Worm (Caenorhabditis elegans): ENCODE results near the gene R10E11.9.

- no peak for TF ChIP-seq lsy-27 (tag; optimal IDR thresholded peaks at IDR 0.05; ENCODE audit: borderline replicate concordance, insufficient read depth)
- no peak for TF ChIP-seq xnd-1 (tag; optimal IDR thresholded peaks at IDR 0.05)
- TF ChIP-seq lin-35 (GFP tag; optimal IDR thresholded peaks at IDR 0.05): no peak
- no peak for TF ChIP-seq F49E8.2 (tag; optimal IDR thresholded peaks at IDR 0.05; ENCODE audit: insufficient read depth)
- no peak for TF ChIP-seq D2030.7 (GFP tag; IDR thresholded peaks at IDR 0.05)
These were observed 13.2 kb downstream of the R10E11.9 start, which contains the start of gene sqv-3 for ce11 chrIII:9780254-9780653.
